Fruit fly (Drosophila melanogaster) whole organism, prepupa: ENCODE results near the gene CG43155.

ENCODE experiments used
- CG6808 ChIP-seq: fragments of 200-800 bp; sonication (Bioruptor generic); optimal IDR thresholded peaks from 3 replicates; lab custom pipeline; 2017; ENCODE audit warnings: missing biosample characterization, missing genetic modification characterization, mild to moderate bottlenecking, moderate library complexity, missing genetic modification reagents
- Hr39 ChIP-seq: fragments of 200-800 bp; sonication (Bioruptor generic); optimal IDR thresholded peaks from 2 replicates; lab custom pipeline; 2016; ENCODE audit warnings: missing biosample characterization, missing genetic modification characterization
- Hr4 ChIP-seq: fragments of 200-800 bp; sonication (Bioruptor generic); optimal IDR thresholded peaks from 3 replicates; lab custom pipeline; 2016; ENCODE audit warnings: missing biosample characterization, missing genetic modification characterization
- Sox14 ChIP-seq: fragments of 200-800 bp; sonication (Bioruptor generic); optimal IDR thresholded peaks from 3 replicates; lab custom pipeline; 2016; ENCODE audit warnings: missing biosample characterization, missing genetic modification characterization
- salr ChIP-seq, 2 experiments: fragments of 200-800 bp; sonication (Bioruptor generic); optimal IDR thresholded peaks; 3 replicates each; lab custom pipeline; 2016 to 2018; ENCODE audit warnings: missing biosample characterization in 2 of 2, missing genetic modification characterization in 2 of 2, mild to moderate bottlenecking in 1 of 2

DNA sequence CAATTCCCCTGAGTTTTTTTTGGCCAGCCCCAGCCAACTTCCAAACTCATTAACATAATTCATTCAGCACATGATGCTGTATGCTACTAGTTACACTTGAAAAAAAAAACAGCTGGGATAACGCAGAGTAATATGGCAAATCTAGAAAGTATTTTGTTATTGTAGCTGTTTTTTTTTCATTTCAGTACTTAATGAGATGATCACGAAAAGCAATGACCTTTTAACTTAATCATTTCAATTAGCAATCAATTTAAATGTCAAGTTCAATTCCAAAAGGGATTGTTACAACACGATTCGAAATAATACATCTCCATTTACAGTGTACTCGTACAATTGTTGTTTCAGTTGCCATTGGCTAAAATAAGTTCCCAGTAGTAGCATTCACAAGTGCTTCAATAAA lies 9.2 kb upstream of the CG43155 start:
- TF ChIP-seq CG6808 (no peak), salr (GFP tag; optimal IDR thresholded peaks at IDR 0.05; lab: Kevin White, UChicago) (no peak), Hr4 (GFP tag; lab: Kevin White, UChicago) (no peak), Hr39 (no peak), Sox14 (GFP tag; lab: Kevin White, UChicago) (no peak)
